Worm (Caenorhabditis elegans) whole organism, early embryonic: Measurements from ENCODE around the gene rfk-1.

Experiments used
- aly-1 ChIP-seq: sonication (generic microtip); optimal IDR thresholded peaks from 2 replicates; lab custom pipeline; 2016; ENCODE audit warnings: missing genetic modification characterization, missing compliant biosample characterization
- ama-1 ChIP-seq: fragments of 150-350 bp; optimal IDR thresholded peaks from 2 replicates; lab custom pipeline; 2014
- hmbx-1 ChIP-seq: sonication (generic microtip); optimal IDR thresholded peaks from 2 replicates; lab custom pipeline; 2016; ENCODE audit warnings: mild to moderate bottlenecking, missing genetic modification characterization, missing compliant biosample characterization

- TF ChIP-seq ama-1 (lab: Kevin White, UChicago), result no peak
- no peak for TF ChIP-seq hmbx-1 (tag; lab: Kevin White, UChicago)
- TF ChIP-seq aly-1, result no peak
These were observed 8.5 kb upstream of the rfk-1 start, which contains the start of gene F13B12.6 for ce11 chrIV:10417781-10418180.
